Fruit fly (Drosophila melanogaster) whole organism, embryonic: ENCODE results near the gene Osi10a.

ENCODE experiments used
- Asciz ChIP-seq: fragments of 200-800 bp; sonication (Bioruptor generic); optimal IDR thresholded peaks from 2 replicates; lab custom pipeline; 2017; ENCODE audit warnings: missing biosample characterization, mild to moderate bottlenecking, missing genetic modification characterization, missing genetic modification reagents
- Atf-2 ChIP-seq: fragments of 200-800 bp; sonication (Bioruptor generic); optimal IDR thresholded peaks from 2 replicates; lab custom pipeline; 2016; ENCODE audit warnings: missing biosample characterization, missing genetic modification characterization
- B-H1 ChIP-seq: fragments of 200-800 bp; sonication (Bioruptor generic); IDR thresholded peaks from 3 replicates; pipeline ENCODE4 v1.3.6; 2022; ENCODE audit warnings: missing biosample characterization, missing genetic modification characterization
- Blimp-1 ChIP-seq: fragments of 200-800 bp; sonication (Bioruptor generic); optimal IDR thresholded peaks from 3 replicates; lab custom pipeline; 2018; ENCODE audit warnings: missing biosample characterization, missing genetic modification characterization, mild to moderate bottlenecking, moderate library complexity, missing genetic modification reagents
- CG10267 ChIP-seq: fragments of 200-800 bp; sonication (Bioruptor generic); optimal IDR thresholded peaks from 2 replicates; lab custom pipeline; 2018; ENCODE audit warnings: missing biosample characterization, mild to moderate bottlenecking, missing genetic modification characterization, moderate library complexity
- CG10462 ChIP-seq: fragments of 200-800 bp; sonication (Bioruptor generic); optimal IDR thresholded peaks from 2 replicates; lab custom pipeline; 2016; ENCODE audit warnings: missing biosample characterization, missing genetic modification characterization
- CG12071 ChIP-seq: fragments of 200-800 bp; sonication (Bioruptor generic); optimal IDR thresholded peaks from 3 replicates; lab custom pipeline; 2018; ENCODE audit warnings: missing biosample characterization, mild to moderate bottlenecking, missing genetic modification characterization
- CG13123 ChIP-seq: fragments of 200-800 bp; sonication (Bioruptor generic); optimal IDR thresholded peaks from 2 replicates; lab custom pipeline; 2016; ENCODE audit warnings: missing biosample characterization, missing genetic modification characterization
- CG13296 ChIP-seq: fragments of 200-800 bp; sonication (Bioruptor generic); optimal IDR thresholded peaks from 3 replicates; lab custom pipeline; 2018; ENCODE audit warnings: missing biosample characterization, mild to moderate bottlenecking, missing genetic modification characterization
- CG14860 ChIP-seq: fragments of 200-800 bp; sonication (Bioruptor generic); IDR thresholded peaks from 3 replicates; pipeline ENCODE4 v1.3.6; 2022; ENCODE audit warnings: missing biosample characterization, missing genetic modification characterization; ENCODE audit not compliant: partially characterized antibody
- CG17328 ChIP-seq: fragments of 200-800 bp; sonication (Bioruptor generic); IDR thresholded peaks from 2 replicates; pipeline ENCODE4 v1.3.6; 2022; ENCODE audit warnings: missing biosample characterization, missing genetic modification characterization
- CG3065 ChIP-seq: fragments of 200-800 bp; sonication (Bioruptor generic); optimal IDR thresholded peaks from 2 replicates; lab custom pipeline; 2016; ENCODE audit warnings: missing biosample characterization, missing genetic modification characterization
- CG3163 ChIP-seq: fragments of 200-800 bp; sonication (Bioruptor generic); optimal IDR thresholded peaks from 3 replicates; lab custom pipeline; 2016; ENCODE audit warnings: missing biosample characterization, missing genetic modification characterization
- CG32772 ChIP-seq: fragments of 200-800 bp; sonication (Bioruptor generic); IDR thresholded peaks from 2 replicates; pipeline ENCODE4 v1.3.6; 2022; ENCODE audit warnings: missing biosample characterization, missing genetic modification characterization
- CG3995 ChIP-seq: fragments of 200-800 bp; sonication (Bioruptor generic); optimal IDR thresholded peaks from 3 replicates; lab custom pipeline; 2016; ENCODE audit warnings: missing biosample characterization, missing genetic modification characterization
- CG4360 ChIP-seq: fragments of 200-800 bp; sonication (Bioruptor generic); IDR thresholded peaks from 2 replicates; pipeline ENCODE4 v1.3.6; 2022; ENCODE audit warnings: missing biosample characterization, missing genetic modification characterization
- CG4854 ChIP-seq: fragments of 200-800 bp; sonication (Bioruptor generic); optimal IDR thresholded peaks from 2 replicates; lab custom pipeline; 2016; ENCODE audit warnings: missing biosample characterization, missing genetic modification characterization, inconsistent platforms
- CG5953 ChIP-seq: fragments of 200-800 bp; sonication (Bioruptor generic); IDR thresholded peaks from 2 replicates; pipeline ENCODE4 v1.3.6; 2022; ENCODE audit warnings: missing biosample characterization, missing genetic modification characterization
- CG8359 ChIP-seq: fragments of 200-800 bp; sonication (Bioruptor generic); optimal IDR thresholded peaks from 2 replicates; lab custom pipeline; 2017; ENCODE audit warnings: missing biosample characterization, mild to moderate bottlenecking, missing genetic modification characterization, borderline replicate concordance
- CG9215 ChIP-seq: fragments of 200-800 bp; sonication (Bioruptor generic); IDR thresholded peaks from 2 replicates; pipeline ENCODE4 v1.3.6; 2022; ENCODE audit warnings: missing biosample characterization, missing genetic modification characterization
- CTCF ChIP-seq: fragments of 200-800 bp; sonication (Bioruptor generic); optimal IDR thresholded peaks from 2 replicates; lab custom pipeline; 2017; ENCODE audit warnings: missing biosample characterization, mild to moderate bottlenecking, missing genetic modification characterization, moderate library complexity
- H2.0 ChIP-seq: fragments of 200-800 bp; sonication (Bioruptor generic); IDR thresholded peaks from 2 replicates; pipeline ENCODE4 v1.3.6; 2022; ENCODE audit warnings: missing biosample characterization, missing genetic modification characterization
- Hand ChIP-seq: fragments of 200-800 bp; sonication (Bioruptor generic); optimal IDR thresholded peaks from 2 replicates; lab custom pipeline; 2017; ENCODE audit warnings: mild to moderate bottlenecking, missing biosample characterization, missing genetic modification reagents, missing genetic modification characterization
- Hmr ChIP-seq: fragments of 200-800 bp; sonication (Bioruptor generic); optimal IDR thresholded peaks from 3 replicates; lab custom pipeline; 2017; ENCODE audit warnings: mild to moderate bottlenecking, missing biosample characterization, missing genetic modification reagents, missing genetic modification characterization
- NFAT ChIP-seq: fragments of 200-800 bp; sonication (Bioruptor generic); IDR thresholded peaks from 2 replicates; pipeline ENCODE4 v1.3.6; 2022; ENCODE audit warnings: missing biosample characterization, missing genetic modification characterization
- PHDP ChIP-seq: fragments of 200-800 bp; sonication (Bioruptor generic); optimal IDR thresholded peaks from 3 replicates; lab custom pipeline; 2018; ENCODE audit warnings: missing biosample characterization, mild to moderate bottlenecking, missing genetic modification characterization, moderate library complexity
- Pdp1 ChIP-seq, 2 experiments: fragments of 200-800 bp; sonication (Bioruptor generic); optimal IDR thresholded peaks; 3 replicates each; lab custom pipeline; 2016; ENCODE audit warnings: missing biosample characterization in 2 of 2, missing genetic modification characterization in 2 of 2, mild to moderate bottlenecking in 1 of 2, moderate library complexity in 1 of 2
- Rfx ChIP-seq: fragments of 200-800 bp; sonication (Bioruptor generic); IDR thresholded peaks from 2 replicates; pipeline ENCODE4 v1.3.6; 2022; ENCODE audit warnings: missing biosample characterization, missing genetic modification characterization
- Usf ChIP-seq: fragments of 200-800 bp; sonication (Bioruptor generic); optimal IDR thresholded peaks from 2 replicates; lab custom pipeline; 2017; ENCODE audit warnings: missing genotype, missing biosample characterization, missing genetic modification characterization
- Xrp1 ChIP-seq: fragments of 200-800 bp; sonication (Bioruptor generic); IDR thresholded peaks from 2 replicates; pipeline ENCODE4 v1.3.6; 2022; ENCODE audit warnings: missing biosample characterization, missing genetic modification characterization
- ase ChIP-seq: fragments of 200-800 bp; sonication (Bioruptor generic); IDR thresholded peaks from 3 replicates; pipeline ENCODE4 v1.3.6; 2022; ENCODE audit warnings: missing biosample characterization, missing genetic modification characterization
- bowl ChIP-seq: fragments of 200-800 bp; sonication (Bioruptor generic); IDR thresholded peaks from 2 replicates; pipeline ENCODE4 v1.3.6; 2022; ENCODE audit warnings: missing biosample characterization, missing genetic modification characterization
- cg ChIP-seq: fragments of 200-800 bp; sonication (Bioruptor generic); optimal IDR thresholded peaks from 3 replicates; lab custom pipeline; 2019; ENCODE audit warnings: missing biosample characterization, mild to moderate bottlenecking, missing genetic modification characterization, moderate library complexity
- dati ChIP-seq: fragments of 200-800 bp; sonication (Bioruptor generic); IDR thresholded peaks from 2 replicates; pipeline ENCODE4 v1.3.6; 2022; ENCODE audit warnings: missing biosample characterization, missing genetic modification characterization
- dysf ChIP-seq: fragments of 200-800 bp; sonication (Bioruptor generic); IDR thresholded peaks from 3 replicates; pipeline ENCODE4 v1.3.6; 2022; ENCODE audit warnings: missing biosample characterization, missing genetic modification characterization
- emc ChIP-seq: fragments of 200-800 bp; sonication (Bioruptor generic); optimal IDR thresholded peaks from 2 replicates; lab custom pipeline; 2016; ENCODE audit warnings: missing biosample characterization, missing genetic modification characterization
- en ChIP-seq: fragments of 200-800 bp; sonication (Bioruptor generic); optimal IDR thresholded peaks from 2 replicates; lab custom pipeline; 2016; ENCODE audit warnings: missing biosample characterization, missing genetic modification characterization
- her ChIP-seq: fragments of 200-800 bp; sonication (Bioruptor generic); optimal IDR thresholded peaks from 2 replicates; lab custom pipeline; 2016; ENCODE audit warnings: missing biosample characterization, missing genetic modification characterization
- kay ChIP-seq: fragments of 200-800 bp; sonication (Bioruptor generic); optimal IDR thresholded peaks from 2 replicates; lab custom pipeline; 2016; ENCODE audit warnings: missing biosample characterization, missing genetic modification characterization
- lov ChIP-seq, 2 experiments: fragments of 200-800 bp in 1 of 2; fragments of >200 bp in 1 of 2; sonication (Bioruptor generic) in 1 of 2; IDR thresholded peaks in 1 of 2; optimal IDR thresholded peaks in 1 of 2; 2 replicates in 1 of 2; 3 replicates in 1 of 2; pipeline versions ENCODE4 v1.3.6 to Lab custom; 2017 to 2022; ENCODE audit warnings: missing biosample characterization in 1 of 2, missing genetic modification characterization in 1 of 2
- mirr ChIP-seq: fragments of 200-800 bp; sonication (Bioruptor generic); optimal IDR thresholded peaks from 3 replicates; lab custom pipeline; 2018; ENCODE audit warnings: missing biosample characterization, mild to moderate bottlenecking, missing genetic modification characterization
- nmo ChIP-seq: fragments of 200-800 bp; sonication (Bioruptor generic); optimal IDR thresholded peaks from 2 replicates; lab custom pipeline; 2018; ENCODE audit warnings: missing biosample characterization, mild to moderate bottlenecking, missing genetic modification characterization, moderate library complexity
- pros ChIP-seq: fragments of 200-800 bp; sonication (Bioruptor generic); optimal IDR thresholded peaks from 3 replicates; lab custom pipeline; 2019; ENCODE audit warnings: missing biosample characterization, mild to moderate bottlenecking, missing genetic modification characterization, moderate library complexity
- sob ChIP-seq: fragments of 200-800 bp; sonication (Bioruptor generic); IDR thresholded peaks from 2 replicates; pipeline ENCODE4 v1.3.6; 2022; ENCODE audit warnings: missing biosample characterization, missing genetic modification characterization
- vfl ChIP-seq: fragments of 200-800 bp; sonication (Bioruptor generic); optimal IDR thresholded peaks from 2 replicates; lab custom pipeline; 2016; ENCODE audit warnings: missing biosample characterization, missing genetic modification characterization
- z ChIP-seq: fragments of 200-800 bp; sonication (Bioruptor generic); IDR thresholded peaks from 3 replicates; pipeline ENCODE4 v1.3.6; 2022; ENCODE audit warnings: missing biosample characterization, missing genetic modification characterization

Gene Osi10a

DNA sequence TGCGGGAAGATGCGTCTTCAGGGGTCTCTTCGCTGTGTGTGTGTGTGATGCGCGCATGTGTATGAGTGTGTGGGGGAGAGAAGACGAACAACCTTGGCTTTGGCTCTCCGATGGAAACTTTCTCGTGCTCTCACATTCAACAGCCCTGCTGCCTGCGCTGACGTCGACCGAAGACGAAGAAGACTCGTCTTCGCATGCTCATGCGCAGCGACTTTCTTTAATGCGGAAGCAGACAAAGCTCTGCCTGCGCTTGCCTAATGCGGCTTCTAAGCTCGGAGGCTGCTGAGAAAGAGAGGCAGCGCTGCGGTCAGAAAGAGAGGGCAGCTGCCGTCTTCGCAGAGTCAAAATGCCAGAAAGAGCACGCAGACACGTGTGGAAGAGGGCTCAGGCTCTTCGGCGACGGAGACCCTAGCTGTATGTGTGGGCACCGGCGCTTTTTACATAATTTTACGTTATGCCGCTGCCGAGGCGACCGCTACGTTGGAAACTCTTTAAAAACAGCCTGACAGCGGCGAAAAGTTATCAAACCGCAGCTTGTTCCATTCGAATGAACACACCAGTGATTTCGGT lies 29.5 kb upstream of the Osi10a start, which contains the start of gene Osi6 (continued):
- TF ChIP-seq CG32772 (GFP tag; lab: Robert Waterston, UW) = no peak
- TF ChIP-seq lov (optimal IDR thresholded peaks at IDR 0.05; lab: Kevin White, UChicago) = no peak
- TF ChIP-seq lov (GFP tag; IDR thresholded peaks at IDR 0.05; lab: Robert Waterston, UW) = no peak
- no peak for TF ChIP-seq bowl (GFP tag; lab: Robert Waterston, UW)
- no peak for TF ChIP-seq CG9215 (GFP tag; lab: Robert Waterston, UW)
- TF ChIP-seq mirr (GFP tag; lab: Kevin White, UChicago) = no peak
- no peak for TF ChIP-seq CG10462 (GFP tag; lab: Kevin White, UChicago)
- TF ChIP-seq CG4360 (GFP tag; lab: Robert Waterston, UW) = no peak
- TF ChIP-seq CG4854 (GFP tag; lab: Kevin White, UChicago) = no peak
- no peak for TF ChIP-seq sob (GFP tag; lab: Robert Waterston, UW)
- no peak for TF ChIP-seq nmo (GFP tag; lab: Kevin White, UChicago)
- no peak for TF ChIP-seq Atf-2 (GFP tag; lab: Kevin White, UChicago)
- peak; percentile 90 for TF ChIP-seq pros (GFP tag; lab: Kevin White, UChicago)
- TF ChIP-seq Usf (GFP tag; lab: Kevin White, UChicago) = no peak
- TF ChIP-seq H2.0 (GFP tag; lab: Robert Waterston, UW) = no peak
- TF ChIP-seq Blimp-1 (GFP tag; lab: Kevin White, UChicago) = no peak
- peak; percentile 46 for TF ChIP-seq cg (GFP tag; lab: Kevin White, UChicago)
- TF ChIP-seq Asciz = no peak
- no peak for TF ChIP-seq NFAT (GFP tag; lab: Robert Waterston, UW)
- TF ChIP-seq CG8359 (GFP tag; lab: Kevin White, UChicago) = no peak
- no peak for TF ChIP-seq emc (GFP tag; lab: Kevin White, UChicago)
- no peak for TF ChIP-seq ase (GFP tag; lab: Robert Waterston, UW)
- no peak for TF ChIP-seq B-H1 (GFP tag; lab: Robert Waterston, UW)
- TF ChIP-seq CG12071 (GFP tag; lab: Kevin White, UChicago) = no peak
- TF ChIP-seq CG13123 (GFP tag; lab: Kevin White, UChicago) = no peak
- TF ChIP-seq z = no peak
- peak; percentile 33 for TF ChIP-seq CG3163 (GFP tag; lab: Kevin White, UChicago)
- 0 out of 2 replicates have a peak, but pooled peaks have one; percentile 12 for TF ChIP-seq CG5953 (GFP tag; lab: Robert Waterston, UW)
- no peak for TF ChIP-seq her (GFP tag; lab: Kevin White, UChicago)
- no peak for TF ChIP-seq CG10267 (tag; lab: Kevin White, UChicago)

DNA sequence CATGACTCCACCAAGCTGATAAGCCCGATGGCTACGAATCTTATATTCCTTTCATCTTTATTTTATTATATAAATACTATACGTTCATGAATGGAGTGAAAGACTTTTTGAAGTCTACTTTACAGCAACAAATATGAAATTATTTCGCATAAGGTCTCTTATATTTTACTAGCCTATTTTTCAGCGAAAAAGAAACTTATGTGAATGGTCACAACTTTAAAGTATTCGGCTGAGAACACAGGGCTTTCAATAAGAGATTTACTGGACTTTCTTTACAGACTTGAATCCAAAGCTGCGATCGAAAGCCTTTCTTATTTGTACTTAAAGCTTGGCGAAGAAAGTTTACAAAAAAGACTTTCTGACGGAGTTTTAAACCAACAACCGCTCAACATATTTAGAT lies 24.8 kb upstream of the Osi10a start:
- TF ChIP-seq kay = no peak
- TF ChIP-seq Hand (GFP tag; lab: Kevin White, UChicago) = no peak
- TF ChIP-seq CG14860 (GFP tag; lab: Robert Waterston, UW) = no peak
- TF ChIP-seq Hmr = no peak
- TF ChIP-seq CG3995 (GFP tag; lab: Kevin White, UChicago) = peak; percentile 82
- no peak for TF ChIP-seq vfl (GFP tag; lab: Kevin White, UChicago)
- no peak for TF ChIP-seq dysf
- no peak for TF ChIP-seq CG17328 (GFP tag; lab: Robert Waterston, UW)
- TF ChIP-seq Xrp1 (GFP tag; lab: Robert Waterston, UW) = no peak
- no peak for TF ChIP-seq dati (GFP tag; lab: Robert Waterston, UW)
- TF ChIP-seq CG13296 = no peak
- no peak for TF ChIP-seq en (GFP tag; lab: Kevin White, UChicago)
- peak; percentile 46 for TF ChIP-seq CTCF (GFP tag; lab: Kevin White, UChicago)
- TF ChIP-seq Pdp1 (GFP tag; optimal IDR thresholded peaks at IDR 0.05; lab: Kevin White, UChicago) = peak in 1 of 2 experiments; percentile 58
- no peak for TF ChIP-seq Rfx (GFP tag; lab: Robert Waterston, UW)
- no peak for TF ChIP-seq CG3065
- no peak for TF ChIP-seq PHDP
